Worm (Caenorhabditis elegans) whole organism, L4 larva: Measurements from ENCODE around the gene nspg-7.2.

Experiments
- F10B5.3 ChIP-seq: sonication (generic microtip); optimal IDR thresholded peaks from 2 replicates; lab custom pipeline; 2016; ENCODE audit warnings: mild to moderate bottlenecking, missing genetic modification characterization, missing compliant biosample characterization
- F49E8.2 ChIP-seq: sonication (generic microtip); optimal IDR thresholded peaks from 2 replicates; lab custom pipeline; 2016; ENCODE audit warnings: missing compliant biosample characterization, mild to moderate bottlenecking, missing genetic modification characterization, borderline replicate concordance
- R02D3.7 ChIP-seq: fragments of 150-350 bp; sonication (generic microtip); optimal IDR thresholded peaks from 3 replicates; lab custom pipeline; 2014; ENCODE audit warnings: missing biosample characterization, missing genetic modification characterization
- T20F7.1 ChIP-seq: fragments of 200-800 bp; sonication (Bioruptor generic); optimal IDR thresholded peaks from 2 replicates; lab custom pipeline; 2018; ENCODE audit warnings: mild to moderate bottlenecking, missing genetic modification characterization, missing compliant biosample characterization
- T26A8.4 ChIP-seq: fragments of 200-800 bp; sonication (Bioruptor generic); IDR thresholded peaks from 2 replicates; pipeline ENCODE4 v1.3.6; 2022; ENCODE audit warnings: missing genetic modification characterization, missing compliant biosample characterization
- Y105C5A.15 ChIP-seq: fragments of 200-800 bp; sonication (Bioruptor generic); IDR thresholded peaks from 2 replicates; pipeline ENCODE4 v1.3.6; 2022; ENCODE audit warnings: missing genetic modification characterization, missing compliant biosample characterization
- Y75B8A.6 ChIP-seq: fragments of 200-800 bp; sonication (Bioruptor generic); IDR thresholded peaks from 2 replicates; pipeline ENCODE4 v1.3.6; 2022; ENCODE audit warnings: missing genetic modification reagents, missing genetic modification characterization, missing compliant biosample characterization
- aly-2 ChIP-seq: sonication (generic microtip); optimal IDR thresholded peaks from 2 replicates; lab custom pipeline; 2018; ENCODE audit warnings: missing biosample characterization, missing genetic modification characterization
- arid-1 ChIP-seq: fragments of 200-800 bp; sonication (Bioruptor generic); conservative IDR thresholded peaks from 2 replicates; pipeline ENCODE4 v1.3.6; 2022; ENCODE audit warnings: missing genetic modification reagents, missing genetic modification characterization, missing compliant biosample characterization
- ceh-28 ChIP-seq: fragments of 150-350 bp; optimal IDR thresholded peaks from 2 replicates; lab custom pipeline; 2014; ENCODE audit warnings: missing biosample characterization, missing genetic modification reagents, missing genetic modification characterization
- ceh-32 ChIP-seq: sonication (generic microtip); optimal IDR thresholded peaks from 2 replicates; lab custom pipeline; 2016; ENCODE audit warnings: mild to moderate bottlenecking, missing genetic modification characterization, missing compliant biosample characterization; ENCODE audit not compliant: poor library complexity
- ceh-82 ChIP-seq: sonication (generic microtip); optimal IDR thresholded peaks from 2 replicates; lab custom pipeline; 2017; ENCODE audit warnings: missing biosample characterization, missing genetic modification characterization
- ctbp-1 ChIP-seq: fragments of 200-800 bp; sonication (Bioruptor generic); IDR thresholded peaks from 2 replicates; pipeline ENCODE4 v1.3.6; 2022; ENCODE audit warnings: missing genetic modification reagents, missing genetic modification characterization, missing compliant biosample characterization
- daf-16 ChIP-seq, 3 experiments: sonication (generic microtip); optimal IDR thresholded peaks; 2 replicates each; lab custom pipeline; 2016 to 2017; ENCODE audit warnings: missing genetic modification characterization in 3 of 3, missing genetic modification reagents in 3 of 3, mild to moderate bottlenecking in 2 of 3, missing compliant biosample characterization in 2 of 3, missing biosample characterization in 1 of 3, moderate library complexity in 1 of 3
- dmd-9 ChIP-seq: fragments of 200-800 bp; sonication (Bioruptor generic); IDR thresholded peaks from 2 replicates; pipeline ENCODE4 v1.3.6; 2022; ENCODE audit warnings: missing genetic modification reagents, missing genetic modification characterization, missing compliant biosample characterization
- dpl-1 ChIP-seq: fragments of 150-350 bp; optimal IDR thresholded peaks from 2 replicates; lab custom pipeline; 2014; ENCODE audit warnings: missing biosample characterization, missing genetic modification reagents, missing genetic modification characterization
- dve-1 ChIP-seq: sonication (generic microtip); optimal IDR thresholded peaks from 2 replicates; lab custom pipeline; 2017; ENCODE audit warnings: antibody characterized with exemption, mild to moderate bottlenecking, missing genetic modification characterization, missing compliant biosample characterization; ENCODE audit not compliant: insufficient read depth
- gei-8 ChIP-seq: fragments of 200-800 bp; sonication (Bioruptor generic); optimal IDR thresholded peaks from 2 replicates; lab custom pipeline; 2018; ENCODE audit warnings: mild to moderate bottlenecking, missing genetic modification characterization, missing compliant biosample characterization
- hif-1 ChIP-seq, 2 experiments: sonication (generic microtip); optimal IDR thresholded peaks; 2 replicates each; lab custom pipeline; 2016 to 2017; ENCODE audit warnings: missing compliant biosample characterization in 2 of 2, missing genetic modification characterization in 2 of 2, missing genetic modification reagents in 2 of 2, missing genotype in 2 of 2, mild to moderate bottlenecking in 1 of 2
- hmg-1.1 ChIP-seq: fragments of 200-800 bp; sonication (Bioruptor generic); IDR thresholded peaks from 2 replicates; pipeline ENCODE4 v1.3.6; 2022; ENCODE audit warnings: missing genetic modification reagents, missing genetic modification characterization, missing compliant biosample characterization
- jun-1 ChIP-seq: fragments of 150-350 bp; optimal IDR thresholded peaks from 2 replicates; lab custom pipeline; 2014; ENCODE audit warnings: missing biosample characterization, missing genetic modification reagents, missing genetic modification characterization
- lin-1 ChIP-seq: fragments of 200-800 bp; sonication (Bioruptor generic); IDR thresholded peaks from 2 replicates; pipeline ENCODE4 v1.3.6; 2022; ENCODE audit warnings: missing genetic modification reagents, missing genetic modification characterization, missing compliant biosample characterization
- lin-29 ChIP-seq: fragments of 200-800 bp; sonication (Bioruptor generic); IDR thresholded peaks from 2 replicates; pipeline ENCODE4 v1.3.6; 2022; ENCODE audit warnings: missing genetic modification reagents, missing genetic modification characterization, missing compliant biosample characterization
- lin-39 ChIP-seq: fragments of 150-350 bp; optimal IDR thresholded peaks from 2 replicates; lab custom pipeline; 2014; ENCODE audit warnings: missing biosample characterization, missing genetic modification reagents, missing genetic modification characterization
- lsy-2 ChIP-seq, 2 experiments: fragments of 150-350 bp in 1 of 2; sonication (generic microtip) in 1 of 2; optimal IDR thresholded peaks; 2 replicates each; lab custom pipeline; 2014 to 2017; ENCODE audit warnings: missing biosample characterization in 2 of 2, missing genetic modification characterization in 2 of 2
- madf-9 ChIP-seq: fragments of 200-800 bp; sonication (Bioruptor generic); conservative IDR thresholded peaks from 2 replicates; pipeline ENCODE4 v1.3.6; 2022; ENCODE audit warnings: missing genetic modification reagents, missing genetic modification characterization, missing compliant biosample characterization
- mep-1 ChIP-seq: fragments of 150-350 bp; sonication (generic microtip); optimal IDR thresholded peaks from 3 replicates; lab custom pipeline; 2014; ENCODE audit warnings: missing biosample characterization, missing genetic modification characterization
- nhr-10 ChIP-seq: fragments of 150-350 bp; optimal IDR thresholded peaks from 2 replicates; lab custom pipeline; 2014; ENCODE audit warnings: missing biosample characterization, missing genetic modification characterization
- nhr-102 ChIP-seq: sonication (generic microtip); optimal IDR thresholded peaks from 2 replicates; lab custom pipeline; 2016; ENCODE audit warnings: mild to moderate bottlenecking, missing genetic modification characterization, moderate library complexity, missing compliant biosample characterization
- nhr-111 ChIP-seq: fragments of 200-800 bp; sonication (Bioruptor generic); optimal IDR thresholded peaks from 2 replicates; lab custom pipeline; 2018; ENCODE audit warnings: mild to moderate bottlenecking, missing genetic modification characterization, missing compliant biosample characterization
- nhr-25 ChIP-seq: sonication (generic microtip); optimal IDR thresholded peaks from 2 replicates; lab custom pipeline; 2017; ENCODE audit warnings: missing genetic modification characterization, mild to moderate bottlenecking, missing compliant biosample characterization, antibody characterized with exemption, moderate library complexity, borderline replicate concordance; ENCODE audit not compliant: insufficient read depth
- nhr-41 ChIP-seq: fragments of 200-800 bp; sonication (Bioruptor generic); IDR thresholded peaks from 2 replicates; pipeline ENCODE4 v1.3.6; 2022; ENCODE audit warnings: missing genetic modification reagents, missing genetic modification characterization, missing compliant biosample characterization
- nhr-48 ChIP-seq: sonication (generic microtip); optimal IDR thresholded peaks from 2 replicates; lab custom pipeline; 2016; ENCODE audit warnings: mild to moderate bottlenecking, missing genetic modification characterization, missing compliant biosample characterization
- nhr-6 ChIP-seq: fragments of 150-350 bp; optimal IDR thresholded peaks from 2 replicates; lab custom pipeline; 2014; ENCODE audit warnings: missing biosample characterization, missing genetic modification characterization
- nhr-77 ChIP-seq: fragments of 150-350 bp; optimal IDR thresholded peaks from 2 replicates; lab custom pipeline; 2014; ENCODE audit warnings: missing biosample characterization, missing genetic modification characterization
- pha-4 ChIP-seq, 2 experiments: fragments of 150-350 bp in 1 of 2; fragments of 200-800 bp in 1 of 2; sonication (Bioruptor generic) in 1 of 2; IDR thresholded peaks in 1 of 2; optimal IDR thresholded peaks in 1 of 2; 2 replicates each; pipeline versions ENCODE4 v1.3.6 to Lab custom; 2014 to 2022; ENCODE audit warnings: missing genetic modification characterization in 2 of 2, missing genetic modification reagents in 2 of 2, missing biosample characterization in 1 of 2, missing compliant biosample characterization in 1 of 2
- php-3 ChIP-seq: fragments of 200-800 bp; sonication (Bioruptor generic); IDR thresholded peaks from 2 replicates; pipeline ENCODE4 v1.3.6; 2022; ENCODE audit warnings: missing genetic modification reagents, missing genetic modification characterization, missing compliant biosample characterization
- pqm-1 ChIP-seq: sonication (generic microtip); optimal IDR thresholded peaks from 2 replicates; lab custom pipeline; 2017; ENCODE audit warnings: missing biosample characterization, missing genetic modification characterization
- rbr-2 ChIP-seq: sonication (generic microtip); optimal IDR thresholded peaks from 2 replicates; lab custom pipeline; 2016; ENCODE audit warnings: missing genotype, missing genetic modification characterization, missing compliant biosample characterization
- saeg-2 ChIP-seq: fragments of 200-800 bp; sonication (Bioruptor generic); IDR thresholded peaks from 2 replicates; pipeline ENCODE4 v1.3.6; 2022; ENCODE audit warnings: missing genetic modification reagents, missing genetic modification characterization, missing compliant biosample characterization
- set-16 ChIP-seq: fragments of 200-800 bp; sonication (Bioruptor generic); IDR thresholded peaks from 2 replicates; pipeline ENCODE4 v1.3.6; 2022; ENCODE audit warnings: missing genetic modification reagents, missing genetic modification characterization, missing compliant biosample characterization
- spr-1 ChIP-seq: sonication (generic microtip); optimal IDR thresholded peaks from 2 replicates; lab custom pipeline; 2016; ENCODE audit warnings: mild to moderate bottlenecking, missing genetic modification characterization, missing compliant biosample characterization
- spr-3 ChIP-seq: fragments of 200-800 bp; sonication (Bioruptor generic); optimal IDR thresholded peaks from 2 replicates; lab custom pipeline; 2018; ENCODE audit warnings: mild to moderate bottlenecking, missing genetic modification characterization, missing compliant biosample characterization
- tag-97 ChIP-seq: fragments of 200-800 bp; sonication (Bioruptor generic); IDR thresholded peaks from 2 replicates; pipeline ENCODE4 v1.3.6; 2022; ENCODE audit warnings: missing genetic modification characterization, missing compliant biosample characterization
- zag-1 ChIP-seq: fragments of 150-350 bp; optimal IDR thresholded peaks from 2 replicates; lab custom pipeline; 2014; ENCODE audit warnings: missing biosample characterization, missing genetic modification characterization
- zfp-2 ChIP-seq: sonication (generic microtip); optimal IDR thresholded peaks from 2 replicates; lab custom pipeline; 2016; ENCODE audit warnings: mild to moderate bottlenecking, missing genetic modification characterization, missing compliant biosample characterization
- zfp-3 ChIP-seq: fragments of 200-800 bp; sonication (Bioruptor generic); conservative IDR thresholded peaks from 2 replicates; pipeline ENCODE4 v1.3.6; 2022; ENCODE audit warnings: missing genetic modification reagents, missing genetic modification characterization, missing compliant biosample characterization
- zip-11 ChIP-seq: fragments of 200-800 bp; sonication (Bioruptor generic); IDR thresholded peaks from 2 replicates; pipeline ENCODE4 v1.3.6; 2022; ENCODE audit warnings: missing genetic modification characterization, missing compliant biosample characterization
- ztf-11 ChIP-seq: fragments of 150-350 bp; optimal IDR thresholded peaks from 2 replicates; lab custom pipeline; 2014; ENCODE audit warnings: missing biosample characterization, missing genetic modification characterization
- ztf-7 ChIP-seq: fragments of 150-350 bp; optimal IDR thresholded peaks from 2 replicates; lab custom pipeline; 2014; ENCODE audit warnings: missing biosample characterization, missing genetic modification characterization

The nspg-7.2 gene

DNA sequence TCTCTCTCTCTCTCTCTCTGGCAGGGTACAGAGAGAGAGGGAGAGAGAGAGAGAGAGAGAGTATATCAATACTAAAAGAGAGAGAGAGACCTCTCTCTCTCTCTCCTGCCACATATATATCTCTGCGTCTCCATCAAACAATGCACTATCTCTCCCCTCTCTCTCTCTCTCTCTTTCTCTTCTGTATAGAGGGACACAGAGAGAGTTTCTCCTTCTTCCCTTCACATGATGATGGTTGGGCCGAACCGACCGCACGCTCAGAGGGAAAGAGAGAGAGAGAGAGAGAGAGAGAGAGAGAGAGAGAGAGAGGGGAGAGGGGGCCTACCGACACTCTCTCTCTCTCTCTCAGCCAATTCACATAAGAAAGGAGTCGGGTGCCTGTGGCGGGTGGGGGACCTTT lies 13.5 kb upstream of the nspg-7.2 start:
- TF ChIP-seq zip-11 (GFP tag; lab: Robert Waterston, UW) (no peak), ztf-11 (tag; lab: Kevin White, UChicago) (no peak), lsy-2 (tag; optimal IDR thresholded peaks at IDR 0.05; lab: Kevin White, UChicago) (peak in 1 of 2 experiments; percentile 79), hmg-1.1 (peak; percentile 68), mep-1 (tag; lab: Kevin White, UChicago) (peak; percentile 84), lin-39 (tag; lab: Kevin White, UChicago) (no peak), arid-1 (GFP tag; lab: Robert Waterston, UW) (no peak), R02D3.7 (tag; lab: Kevin White, UChicago) (no peak), gei-8 (GFP tag; lab: Kevin White, UChicago) (no peak), hif-1 (tag; optimal IDR thresholded peaks at IDR 0.05; lab: Kevin White, UChicago) (peak in 1 of 2 experiments; percentile 31), rbr-2 (tag; lab: Kevin White, UChicago) (peak; percentile 50), zfp-2 (no peak), nhr-6 (tag; lab: Kevin White, UChicago) (no peak), nhr-111 (no peak), dve-1 (tag; lab: Kevin White, UChicago) (peak; percentile 78), dmd-9 (GFP tag; lab: Robert Waterston, UW) (no peak), zag-1 (tag; lab: Kevin White, UChicago) (no peak), nhr-10 (tag; lab: Kevin White, UChicago) (no peak), zfp-3 (GFP tag; lab: Robert Waterston, UW) (no peak), F10B5.3 (tag; lab: Kevin White, UChicago) (peak; percentile 7), saeg-2 (GFP tag; lab: Robert Waterston, UW) (no peak), aly-2 (tag; lab: Kevin White, UChicago) (no peak), set-16 (GFP tag; lab: Robert Waterston, UW) (peak; percentile 95), tag-97 (GFP tag; lab: Robert Waterston, UW) (no peak), nhr-77 (tag; lab: Kevin White, UChicago) (no peak), Y105C5A.15 (no peak), ceh-32 (tag; lab: Kevin White, UChicago) (no peak), php-3 (GFP tag; lab: Robert Waterston, UW) (no peak), lin-1 (GFP tag; lab: Robert Waterston, UW) (no peak), dpl-1 (GFP tag; lab: Kevin White, UChicago) (peak; percentile 30), nhr-25 (peak; percentile 73), nhr-102 (tag; lab: Kevin White, UChicago) (peak; percentile 27), pha-4 (GFP tag; IDR thresholded peaks at IDR 0.05; lab: Robert Waterston, UW) (peak; percentile 73; the same call in 1 of the 2 replicates), pha-4 (tag; optimal IDR thresholded peaks at IDR 0.05; lab: Kevin White, UChicago) (no peak), ceh-28 (tag; lab: Kevin White, UChicago) (no peak), nhr-41 (GFP tag; lab: Robert Waterston, UW) (no peak), pqm-1 (no peak), lin-29 (GFP tag; lab: Robert Waterston, UW) (no peak), jun-1 (tag; lab: Kevin White, UChicago) (peak; percentile 0), spr-1 (tag; lab: Kevin White, UChicago) (peak; percentile 31), T20F7.1 (no peak), madf-9 (0 out of 2 replicates have a peak, but pooled peaks have one; percentile 20), ztf-7 (tag; lab: Kevin White, UChicago) (no peak), ctbp-1 (0 out of 2 replicates have a peak, but pooled peaks have one; percentile 36), T26A8.4 (GFP tag; lab: Robert Waterston, UW) (no peak), ceh-82 (no peak), Y75B8A.6 (GFP tag; lab: Robert Waterston, UW) (no peak), spr-3 (GFP tag; lab: Kevin White, UChicago) (no peak), nhr-48 (peak; percentile 49), F49E8.2 (tag; lab: Kevin White, UChicago) (no peak), daf-16 (GFP tag; optimal IDR thresholded peaks at IDR 0.05; lab: Kevin White, UChicago) (peak in 1 of 2 experiments; percentile 59), daf-16 (tag; optimal IDR thresholded peaks at IDR 0.05; lab: Kevin White, UChicago) (peak; percentile 23)
